Fruit fly (Drosophila melanogaster): ENCODE results near the gene CG15212.

dm6 chr3L:5128214-5128613 is 3.1 kb upstream of the CG15212 start:
- TF ChIP-seq CG8478 (optimal IDR thresholded peaks at IDR 0.05): no peak
- no peak for TF ChIP-seq CTCF (optimal IDR thresholded peaks at IDR 0.05)
